Fruit fly (Drosophila melanogaster): Measurements from ENCODE around the gene CG1806.

CG1806 gene

DNA sequence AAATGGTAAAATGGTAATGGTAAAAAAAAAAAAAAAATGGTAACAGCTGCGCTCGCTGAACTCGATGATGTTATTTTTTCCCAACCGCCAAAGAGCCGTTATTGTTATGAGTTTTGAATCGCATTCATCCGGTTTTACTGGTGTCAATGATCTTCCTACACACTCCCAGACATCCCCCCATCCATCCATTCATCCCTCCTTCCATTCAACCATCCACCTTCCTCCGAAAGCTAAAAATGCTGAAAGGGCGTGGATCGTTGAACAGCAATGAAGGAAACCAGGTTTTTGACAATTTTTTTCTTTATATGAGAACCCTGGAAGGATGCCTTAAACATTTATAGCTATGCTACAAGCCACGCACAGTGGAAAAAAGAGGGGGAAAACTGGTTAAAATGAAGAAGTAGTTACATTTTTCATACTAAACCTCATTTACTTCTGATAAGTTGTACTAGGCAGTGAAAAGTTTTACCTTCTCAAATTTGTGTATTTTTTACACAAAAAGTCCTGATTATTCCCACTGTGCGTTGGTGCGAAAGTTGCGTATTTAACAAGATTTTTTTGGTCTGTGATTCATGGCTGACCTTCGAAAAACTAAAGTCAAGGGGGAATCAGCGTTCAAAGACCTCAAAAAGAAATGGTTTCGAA lies 6.9 kb upstream of the CG1806 start:
- TF ChIP-seq CG14711 (tag; optimal IDR thresholded peaks at IDR 0.05) (no peak), cnc (optimal IDR thresholded peaks at IDR 0.05) (no peak), CG5204 (GFP tag; optimal IDR thresholded peaks at IDR 0.05) (no peak), CG33017 (tag; optimal IDR thresholded peaks at IDR 0.05) (no peak), Crg-1 (GFP tag; optimal IDR thresholded peaks at IDR 0.05) (no peak), bab1 (GFP tag; optimal IDR thresholded peaks at IDR 0.05) (no peak), CG7045 (GFP tag; optimal IDR thresholded peaks at IDR 0.05) (no peak), Hr96 (GFP tag; optimal IDR thresholded peaks at IDR 0.05) (no peak), Mnt (GFP tag; optimal IDR thresholded peaks at IDR 0.05) (no peak), CG1620 (GFP tag; optimal IDR thresholded peaks at IDR 0.05) (no peak), Clk (GFP tag; optimal IDR thresholded peaks at IDR 0.05) (no peak), cic (GFP tag; optimal IDR thresholded peaks at IDR 0.05) (no peak), toe (GFP tag; optimal IDR thresholded peaks at IDR 0.05) (no peak), CG11617 (GFP tag; optimal IDR thresholded peaks at IDR 0.05) (no peak), CG12768 (GFP tag; optimal IDR thresholded peaks at IDR 0.05) (no peak), tj (GFP tag; optimal IDR thresholded peaks at IDR 0.05) (no peak), kay (GFP tag; ENCODE audit: borderline replicate concordance) (no peak), ovo (GFP tag; optimal IDR thresholded peaks at IDR 0.05) (no peak), pad (GFP tag; optimal IDR thresholded peaks at IDR 0.05) (no peak)

DNA sequence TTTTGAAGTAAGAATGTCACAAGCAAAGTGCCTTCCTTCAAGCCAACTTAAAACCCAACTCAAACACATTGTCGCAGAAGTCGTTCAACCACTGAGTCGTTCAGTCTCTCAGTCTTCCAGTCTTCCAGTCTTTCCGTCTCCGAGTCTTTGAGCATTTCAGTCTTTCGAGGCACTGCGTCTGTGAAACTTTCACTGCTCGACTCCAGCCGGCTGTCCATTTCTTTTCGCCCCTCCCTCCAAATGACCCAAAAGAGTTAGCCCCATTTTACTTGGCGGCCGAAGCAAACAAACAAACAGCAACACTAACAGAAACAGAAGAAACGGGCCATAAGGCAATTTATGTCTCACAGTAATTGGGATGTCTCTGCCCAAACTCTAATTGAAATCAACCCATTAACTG lies 6.0 kb upstream of the CG1806 start:
- TF ChIP-seq cnc (optimal IDR thresholded peaks at IDR 0.05) = no peak
- TF ChIP-seq cic (GFP tag; optimal IDR thresholded peaks at IDR 0.05) = no peak
- no peak for TF ChIP-seq Hr96 (GFP tag; optimal IDR thresholded peaks at IDR 0.05)
- no peak for TF ChIP-seq CG33017 (tag; optimal IDR thresholded peaks at IDR 0.05)
- no peak for TF ChIP-seq CG12768 (GFP tag; optimal IDR thresholded peaks at IDR 0.05)
- TF ChIP-seq pad (GFP tag; optimal IDR thresholded peaks at IDR 0.05) = no peak
- TF ChIP-seq kay (GFP tag; ENCODE audit: borderline replicate concordance) = no peak

DNA sequence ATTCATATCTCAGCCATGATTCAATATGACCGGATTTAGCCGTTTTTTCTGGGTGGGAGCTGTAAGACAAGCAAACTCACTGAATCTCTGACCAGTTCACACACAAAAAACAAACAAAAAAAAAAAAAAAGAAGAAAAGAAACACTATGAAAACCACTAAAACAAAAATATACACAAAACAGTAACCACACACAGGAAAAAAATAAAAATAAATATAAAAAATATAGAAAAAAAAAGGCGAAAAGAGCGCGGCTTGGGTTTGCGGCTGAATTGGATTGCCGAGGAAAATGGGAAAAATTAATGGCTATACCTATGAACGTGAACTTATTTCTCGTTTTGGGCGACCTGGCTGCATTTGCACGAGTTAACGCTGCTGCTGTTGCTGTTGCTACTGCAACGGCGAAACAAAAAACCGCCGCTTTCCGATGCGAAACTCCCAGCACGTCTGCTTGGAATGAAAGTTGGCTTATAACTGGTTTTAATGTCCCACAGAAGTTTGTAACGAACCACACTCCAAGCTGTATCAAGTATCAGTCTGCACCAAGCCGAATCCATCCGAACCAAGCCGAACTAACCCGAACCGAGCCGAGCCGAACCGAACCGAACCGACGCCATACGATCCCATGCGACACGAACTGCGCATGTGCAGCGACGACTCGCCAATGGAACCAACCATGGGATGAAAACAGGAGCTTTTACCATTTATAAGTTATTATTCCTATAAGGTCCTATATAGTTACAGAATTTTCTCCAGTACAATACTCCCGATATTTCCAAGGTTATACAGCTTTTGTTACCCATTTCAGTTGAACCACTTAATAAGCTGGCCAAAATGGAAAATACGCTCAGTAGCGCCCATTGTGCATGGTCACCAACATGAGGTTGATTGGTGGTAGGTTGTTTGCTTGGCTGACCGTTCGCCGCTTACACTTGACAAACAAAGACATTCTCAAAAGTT lies 3.3 kb upstream of the CG1806 start, which contains the start of gene fw:
Gene fw, minus strand, starts transcription at position 478 of the 958 bp plus-strand sequence.
- no peak for TF ChIP-seq Crg-1 (GFP tag; optimal IDR thresholded peaks at IDR 0.05)
- no peak for TF ChIP-seq bab1 (GFP tag; optimal IDR thresholded peaks at IDR 0.05)
- no peak for TF ChIP-seq ovo (GFP tag; optimal IDR thresholded peaks at IDR 0.05)
- no peak for TF ChIP-seq Hr96 (GFP tag; optimal IDR thresholded peaks at IDR 0.05)
- no peak for TF ChIP-seq kay (GFP tag; ENCODE audit: borderline replicate concordance)
- TF ChIP-seq Mnt (GFP tag; optimal IDR thresholded peaks at IDR 0.05) = no peak
- TF ChIP-seq Clk (GFP tag; optimal IDR thresholded peaks at IDR 0.05) = no peak
- no peak for TF ChIP-seq cnc (optimal IDR thresholded peaks at IDR 0.05)
- no peak for TF ChIP-seq CG7101 (tag; optimal IDR thresholded peaks at IDR 0.05)
- TF ChIP-seq CG12768 (GFP tag; optimal IDR thresholded peaks at IDR 0.05) = no peak
- TF ChIP-seq CG7045 (GFP tag; optimal IDR thresholded peaks at IDR 0.05) = no peak
- TF ChIP-seq CG14711 (tag; optimal IDR thresholded peaks at IDR 0.05) = no peak
- no peak for TF ChIP-seq CG33017 (tag; optimal IDR thresholded peaks at IDR 0.05)
- no peak for TF ChIP-seq toe (GFP tag; optimal IDR thresholded peaks at IDR 0.05)
- no peak for TF ChIP-seq CG11617 (GFP tag; optimal IDR thresholded peaks at IDR 0.05)

DNA sequence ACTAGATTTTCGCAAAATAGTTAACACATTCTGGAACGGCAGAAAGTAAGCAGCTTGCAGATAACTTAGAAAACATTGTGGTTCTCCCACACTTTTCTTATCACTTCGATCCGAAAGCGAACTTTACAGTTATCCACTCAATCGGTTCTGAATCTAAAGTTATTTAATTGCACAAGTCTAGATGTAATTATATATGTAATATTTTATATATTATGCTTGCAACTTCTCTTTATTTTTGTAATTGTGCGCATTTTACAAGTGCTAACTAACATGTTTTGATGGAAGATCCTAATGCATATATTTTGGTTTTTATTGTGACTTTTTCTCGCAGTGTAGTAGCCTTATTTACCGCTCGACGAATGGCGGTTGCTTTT lies 2.6 kb upstream of the CG1806 start:
- TF ChIP-seq CG33017 (tag; optimal IDR thresholded peaks at IDR 0.05) (no peak), CG11617 (GFP tag; optimal IDR thresholded peaks at IDR 0.05) (no peak), CG1620 (GFP tag; optimal IDR thresholded peaks at IDR 0.05) (no peak), Hr96 (GFP tag; optimal IDR thresholded peaks at IDR 0.05) (no peak), CG7045 (GFP tag; optimal IDR thresholded peaks at IDR 0.05) (no peak), cnc (optimal IDR thresholded peaks at IDR 0.05) (no peak)

DNA sequence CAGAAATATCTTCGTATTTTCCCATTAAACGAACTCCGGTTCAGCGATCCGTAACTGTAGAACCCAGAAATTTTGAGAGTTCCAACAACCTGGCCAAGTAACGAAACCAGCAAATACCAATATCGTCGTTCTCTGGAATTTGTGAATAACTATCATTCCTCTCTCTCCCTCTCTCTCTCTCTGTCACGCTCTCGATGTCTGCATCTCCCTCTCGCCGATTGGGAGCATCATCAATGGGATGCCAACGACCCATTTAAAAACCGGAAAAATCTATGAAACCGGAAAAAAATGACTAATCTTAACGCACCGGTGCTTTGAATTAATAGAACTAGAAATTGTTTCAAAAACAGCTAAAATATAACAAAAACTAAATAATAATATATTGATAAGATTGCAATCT lies 617 bp downstream of the CG1806 start:
- TF ChIP-seq CG33017 (tag; optimal IDR thresholded peaks at IDR 0.05) = no peak
- no peak for TF ChIP-seq CG12768 (GFP tag; optimal IDR thresholded peaks at IDR 0.05)
- TF ChIP-seq Hr96 (GFP tag; optimal IDR thresholded peaks at IDR 0.05) = no peak
- no peak for TF ChIP-seq pad (GFP tag; optimal IDR thresholded peaks at IDR 0.05)
- no peak for TF ChIP-seq Mnt (GFP tag; optimal IDR thresholded peaks at IDR 0.05)
- no peak for TF ChIP-seq CG11617 (GFP tag; optimal IDR thresholded peaks at IDR 0.05)
- no peak for TF ChIP-seq CG14711 (tag; optimal IDR thresholded peaks at IDR 0.05)
- TF ChIP-seq toe (GFP tag; optimal IDR thresholded peaks at IDR 0.05) = no peak
- no peak for TF ChIP-seq CG7045 (GFP tag; optimal IDR thresholded peaks at IDR 0.05)
- TF ChIP-seq ovo (GFP tag; optimal IDR thresholded peaks at IDR 0.05) = no peak
- no peak for TF ChIP-seq CG7101 (tag; optimal IDR thresholded peaks at IDR 0.05)
- no peak for TF ChIP-seq cnc (optimal IDR thresholded peaks at IDR 0.05)
- TF ChIP-seq bab1 (GFP tag; optimal IDR thresholded peaks at IDR 0.05) = no peak
